Worm (Caenorhabditis elegans): ENCODE measurements around the gene Y75B7B.1.

Gene Y75B7B.1

DNA sequence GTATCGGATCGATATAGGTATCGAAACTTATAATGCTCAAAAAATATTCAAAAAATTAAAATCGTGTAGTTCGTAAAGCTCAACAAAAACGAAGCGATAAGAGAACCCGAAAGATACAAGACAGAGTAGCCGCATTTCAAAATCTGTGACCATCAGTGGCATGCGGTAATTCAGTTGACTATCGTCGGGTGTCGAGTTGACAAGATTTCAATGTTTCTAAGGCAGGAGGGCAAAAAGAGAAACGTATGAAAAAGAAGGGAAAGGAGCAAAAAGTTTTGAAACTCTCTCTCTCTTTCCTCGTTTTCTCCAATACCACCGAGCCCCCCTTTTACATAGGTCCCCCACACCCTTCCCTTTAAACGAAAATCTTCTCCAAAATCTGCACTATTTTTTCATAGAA lies 51.1 kb downstream of the Y75B7B.1 start:
- no peak for TF ChIP-seq ZK546.5 (tag; optimal IDR thresholded peaks at IDR 0.05)
- TF ChIP-seq ceh-82 (tag; optimal IDR thresholded peaks at IDR 0.05), result no peak
- TF ChIP-seq nfya-1 (tag; optimal IDR thresholded peaks at IDR 0.05; ENCODE audit: insufficient read depth), result no peak
- TF ChIP-seq R02D3.7 (tag; optimal IDR thresholded peaks at IDR 0.05), result no peak
- peak; percentile 40 for TF ChIP-seq fkh-10 (GFP tag; optimal IDR thresholded peaks at IDR 0.05)
- no peak for TF ChIP-seq nhr-237 (tag; optimal IDR thresholded peaks at IDR 0.05)
- TF ChIP-seq aly-2 (tag; optimal IDR thresholded peaks at IDR 0.05), result no peak

Measured in whole organism, L3 larva.